Worm (Caenorhabditis elegans) whole organism, young adult: Measurements from ENCODE around the gene alh-8.

Experiments used
- F57C9.4 ChIP-seq: sonication (generic microtip); optimal IDR thresholded peaks from 2 replicates; lab custom pipeline; 2017; ENCODE audit warnings: mild to moderate bottlenecking, missing genetic modification characterization, missing compliant biosample characterization
- K11D2.4 ChIP-seq: fragments of 200-800 bp; sonication (Bioruptor generic); IDR thresholded peaks from 2 replicates; pipeline ENCODE4 v1.3.6; 2022; ENCODE audit warnings: missing genetic modification reagents, missing genetic modification characterization, missing compliant biosample characterization
- T26A5.8 ChIP-seq: sonication (generic microtip); optimal IDR thresholded peaks from 2 replicates; lab custom pipeline; 2016; ENCODE audit warnings: missing genetic modification characterization, missing compliant biosample characterization
- ccch-3 ChIP-seq: fragments of 200-800 bp; sonication (Bioruptor generic); optimal IDR thresholded peaks from 2 replicates; lab custom pipeline; 2018; ENCODE audit warnings: mild to moderate bottlenecking, missing genetic modification characterization, missing compliant biosample characterization
- dpff-1 ChIP-seq: sonication (generic microtip); optimal IDR thresholded peaks from 2 replicates; lab custom pipeline; 2017; ENCODE audit warnings: mild to moderate bottlenecking, missing genetic modification characterization, missing compliant biosample characterization
- hrde-1 ChIP-seq: sonication (generic microtip); optimal IDR thresholded peaks from 2 replicates; lab custom pipeline; 2016; ENCODE audit warnings: missing genetic modification characterization, mild to moderate bottlenecking, missing compliant biosample characterization, moderate library complexity, missing genotype, missing genetic modification reagents, borderline replicate concordance
- let-526 ChIP-seq: fragments of 200-800 bp; sonication (Bioruptor generic); IDR thresholded peaks from 2 replicates; pipeline ENCODE4 v1.3.6; 2022; ENCODE audit warnings: missing genetic modification reagents, missing genetic modification characterization, missing compliant biosample characterization
- lin-54 ChIP-seq: fragments of 200-800 bp; sonication (Bioruptor generic); optimal IDR thresholded peaks from 2 replicates; lab custom pipeline; 2018; ENCODE audit warnings: mild to moderate bottlenecking, missing genetic modification characterization, missing compliant biosample characterization
- madf-6 ChIP-seq: fragments of 200-800 bp; sonication (Bioruptor generic); IDR thresholded peaks from 2 replicates; pipeline ENCODE4 v1.3.6; 2022; ENCODE audit warnings: missing genetic modification reagents, missing genetic modification characterization, missing compliant biosample characterization
- nhr-120 ChIP-seq: fragments of 200-800 bp; sonication (Bioruptor generic); IDR thresholded peaks from 2 replicates; pipeline ENCODE4 v1.3.6; 2022; ENCODE audit warnings: missing genetic modification characterization, missing compliant biosample characterization
- pha-4 ChIP-seq: fragments of 150-350 bp; sonication (generic microtip); optimal IDR thresholded peaks from 2 replicates; lab custom pipeline; 2014; ENCODE audit warnings: missing biosample characterization, missing genetic modification reagents, missing genetic modification characterization
- zim-3 ChIP-seq: sonication (generic microtip); optimal IDR thresholded peaks from 2 replicates; lab custom pipeline; 2017; ENCODE audit warnings: mild to moderate bottlenecking, missing genetic modification characterization, moderate library complexity, missing compliant biosample characterization
- ztf-18 ChIP-seq: sonication (generic microtip); optimal IDR thresholded peaks from 2 replicates; lab custom pipeline; 2016; ENCODE audit warnings: missing genotype, mild to moderate bottlenecking, missing genetic modification characterization, missing compliant biosample characterization
- ztf-22 ChIP-seq: fragments of 200-800 bp; sonication (Bioruptor generic); optimal IDR thresholded peaks from 2 replicates; lab custom pipeline; 2018; ENCODE audit warnings: mild to moderate bottlenecking, missing genetic modification characterization, moderate library complexity, missing compliant biosample characterization

- TF ChIP-seq zim-3, result peak; percentile 44
- TF ChIP-seq ztf-18 (tag; lab: Kevin White, UChicago), result peak; percentile 6
- TF ChIP-seq K11D2.4 (GFP tag; lab: Robert Waterston, UW), result no peak
- peak; percentile 84 for TF ChIP-seq lin-54 (GFP tag; lab: Kevin White, UChicago)
- TF ChIP-seq let-526 (GFP tag; lab: Robert Waterston, UW), result no peak
- TF ChIP-seq ccch-3 (GFP tag; lab: Kevin White, UChicago), result no peak
- TF ChIP-seq ztf-22, result no peak
- TF ChIP-seq pha-4 (tag; lab: Kevin White, UChicago), result no peak
- no peak for TF ChIP-seq T26A5.8 (tag; lab: Kevin White, UChicago)
- TF ChIP-seq nhr-120 (GFP tag; lab: Robert Waterston, UW), result no peak
- no peak for TF ChIP-seq dpff-1 (tag; lab: Kevin White, UChicago)
- peak; percentile 94 for TF ChIP-seq madf-6 (GFP tag; lab: Robert Waterston, UW)
- TF ChIP-seq F57C9.4 (tag; lab: Kevin White, UChicago), result no peak
- TF ChIP-seq hrde-1 (tag; lab: Kevin White, UChicago), result no peak
Measured at ce11 chrII:11726470-11727106, 2.3 kb upstream of the alh-8 start, which contains the start of gene F13D12.5.
